Worm (Caenorhabditis elegans) whole organism, L4 larva: ENCODE results near the gene ckb-4.

ENCODE experiments used
- F26F4.8 ChIP-seq: fragments of 200-800 bp; sonication (Bioruptor generic); conservative IDR thresholded peaks from 2 replicates; pipeline ENCODE4 v1.3.6; 2022; ENCODE audit warnings: missing genetic modification characterization, missing compliant biosample characterization
- F44E2.7 ChIP-seq: fragments of 200-800 bp; sonication (Bioruptor generic); IDR thresholded peaks from 2 replicates; pipeline ENCODE4 v2.1.2; 2022; ENCODE audit warnings: missing genetic modification characterization, missing compliant biosample characterization
- R02D3.7 ChIP-seq: fragments of 150-350 bp; sonication (generic microtip); optimal IDR thresholded peaks from 3 replicates; lab custom pipeline; 2014; ENCODE audit warnings: missing biosample characterization, missing genetic modification characterization
- T26A8.4 ChIP-seq: fragments of 200-800 bp; sonication (Bioruptor generic); IDR thresholded peaks from 2 replicates; pipeline ENCODE4 v1.3.6; 2022; ENCODE audit warnings: missing genetic modification characterization, missing compliant biosample characterization
- ZK546.5 ChIP-seq, 2 experiments: sonication (generic microtip); optimal IDR thresholded peaks; 2 replicates each; lab custom pipeline; 2017; ENCODE audit warnings: missing biosample characterization in 2 of 2, missing genetic modification characterization in 2 of 2
- ama-1 ChIP-seq: fragments of 150-350 bp; optimal IDR thresholded peaks from 2 replicates; lab custom pipeline; 2014; ENCODE audit warnings: inconsistent platforms, mixed read lengths
- arid-1 ChIP-seq: fragments of 200-800 bp; sonication (Bioruptor generic); conservative IDR thresholded peaks from 2 replicates; pipeline ENCODE4 v1.3.6; 2022; ENCODE audit warnings: missing genetic modification reagents, missing genetic modification characterization, missing compliant biosample characterization
- ceh-28 ChIP-seq: fragments of 150-350 bp; optimal IDR thresholded peaks from 2 replicates; lab custom pipeline; 2014; ENCODE audit warnings: missing biosample characterization, missing genetic modification reagents, missing genetic modification characterization
- ceh-32 ChIP-seq: sonication (generic microtip); optimal IDR thresholded peaks from 2 replicates; lab custom pipeline; 2016; ENCODE audit warnings: mild to moderate bottlenecking, missing genetic modification characterization, missing compliant biosample characterization; ENCODE audit not compliant: poor library complexity
- ces-1 ChIP-seq: fragments of 150-350 bp; sonication (generic microtip); optimal IDR thresholded peaks from 4 replicates; lab custom pipeline; 2014; ENCODE audit warnings: missing biosample characterization, missing genetic modification reagents, missing genetic modification characterization
- daf-16 ChIP-seq, 3 experiments: sonication (generic microtip); optimal IDR thresholded peaks; 2 replicates each; lab custom pipeline; 2016 to 2017; ENCODE audit warnings: missing genetic modification characterization in 3 of 3, missing genetic modification reagents in 3 of 3, mild to moderate bottlenecking in 2 of 3, missing compliant biosample characterization in 2 of 3, missing biosample characterization in 1 of 3, moderate library complexity in 1 of 3
- dmd-6 ChIP-seq: fragments of 200-800 bp; sonication (Bioruptor generic); IDR thresholded peaks from 2 replicates; pipeline ENCODE4 v1.3.6; 2022; ENCODE audit warnings: missing genetic modification reagents, missing genetic modification characterization, missing compliant biosample characterization
- duxl-1 ChIP-seq: sonication (generic microtip); optimal IDR thresholded peaks from 2 replicates; lab custom pipeline; 2016; ENCODE audit warnings: mild to moderate bottlenecking, missing genetic modification characterization, moderate library complexity, missing compliant biosample characterization; ENCODE audit not compliant: poor library complexity
- egl-43 ChIP-seq: fragments of 200-800 bp; sonication (Bioruptor generic); IDR thresholded peaks from 2 replicates; pipeline ENCODE4 v1.3.6; 2022; ENCODE audit warnings: missing genetic modification reagents, missing genetic modification characterization, missing compliant biosample characterization
- hif-1 ChIP-seq, 2 experiments: sonication (generic microtip); optimal IDR thresholded peaks; 2 replicates each; lab custom pipeline; 2016 to 2017; ENCODE audit warnings: missing compliant biosample characterization in 2 of 2, missing genetic modification characterization in 2 of 2, missing genetic modification reagents in 2 of 2, missing genotype in 2 of 2, mild to moderate bottlenecking in 1 of 2
- hmg-1.1 ChIP-seq: fragments of 200-800 bp; sonication (Bioruptor generic); IDR thresholded peaks from 2 replicates; pipeline ENCODE4 v1.3.6; 2022; ENCODE audit warnings: missing genetic modification reagents, missing genetic modification characterization, missing compliant biosample characterization
- lim-7 ChIP-seq: fragments of 200-800 bp; sonication (Bioruptor generic); IDR thresholded peaks from 2 replicates; pipeline ENCODE4 v1.3.6; 2022; ENCODE audit warnings: missing genetic modification characterization, missing compliant biosample characterization
- lin-1 ChIP-seq: fragments of 200-800 bp; sonication (Bioruptor generic); IDR thresholded peaks from 2 replicates; pipeline ENCODE4 v1.3.6; 2022; ENCODE audit warnings: missing genetic modification reagents, missing genetic modification characterization, missing compliant biosample characterization
- lin-39 ChIP-seq: fragments of 150-350 bp; optimal IDR thresholded peaks from 2 replicates; lab custom pipeline; 2014; ENCODE audit warnings: missing biosample characterization, missing genetic modification reagents, missing genetic modification characterization
- mep-1 ChIP-seq: fragments of 150-350 bp; sonication (generic microtip); optimal IDR thresholded peaks from 3 replicates; lab custom pipeline; 2014; ENCODE audit warnings: missing biosample characterization, missing genetic modification characterization
- mxl-3 ChIP-seq: fragments of 200-800 bp; sonication (Bioruptor generic); optimal IDR thresholded peaks from 2 replicates; lab custom pipeline; 2018; ENCODE audit warnings: mild to moderate bottlenecking, missing genetic modification characterization, missing compliant biosample characterization
- nhr-102 ChIP-seq: sonication (generic microtip); optimal IDR thresholded peaks from 2 replicates; lab custom pipeline; 2016; ENCODE audit warnings: mild to moderate bottlenecking, missing genetic modification characterization, moderate library complexity, missing compliant biosample characterization
- nhr-237 ChIP-seq: sonication (generic microtip); optimal IDR thresholded peaks from 2 replicates; lab custom pipeline; 2017; ENCODE audit warnings: missing biosample characterization, missing genetic modification characterization
- nhr-25 ChIP-seq: sonication (generic microtip); optimal IDR thresholded peaks from 2 replicates; lab custom pipeline; 2017; ENCODE audit warnings: missing genetic modification characterization, mild to moderate bottlenecking, missing compliant biosample characterization, antibody characterized with exemption, moderate library complexity, borderline replicate concordance; ENCODE audit not compliant: insufficient read depth
- nhr-28 ChIP-seq: fragments of 150-350 bp; optimal IDR thresholded peaks from 2 replicates; lab custom pipeline; 2014; ENCODE audit warnings: missing biosample characterization, missing genetic modification characterization
- nhr-41 ChIP-seq: fragments of 200-800 bp; sonication (Bioruptor generic); IDR thresholded peaks from 2 replicates; pipeline ENCODE4 v1.3.6; 2022; ENCODE audit warnings: missing genetic modification reagents, missing genetic modification characterization, missing compliant biosample characterization
- nhr-48 ChIP-seq: sonication (generic microtip); optimal IDR thresholded peaks from 2 replicates; lab custom pipeline; 2016; ENCODE audit warnings: mild to moderate bottlenecking, missing genetic modification characterization, missing compliant biosample characterization
- nhr-6 ChIP-seq: fragments of 150-350 bp; optimal IDR thresholded peaks from 2 replicates; lab custom pipeline; 2014; ENCODE audit warnings: missing biosample characterization, missing genetic modification characterization
- pha-4 ChIP-seq, 2 experiments: fragments of 150-350 bp in 1 of 2; fragments of 200-800 bp in 1 of 2; sonication (Bioruptor generic) in 1 of 2; IDR thresholded peaks in 1 of 2; optimal IDR thresholded peaks in 1 of 2; 2 replicates each; pipeline versions ENCODE4 v1.3.6 to Lab custom; 2014 to 2022; ENCODE audit warnings: missing genetic modification characterization in 2 of 2, missing genetic modification reagents in 2 of 2, missing biosample characterization in 1 of 2, missing compliant biosample characterization in 1 of 2
- saeg-2 ChIP-seq: fragments of 200-800 bp; sonication (Bioruptor generic); IDR thresholded peaks from 2 replicates; pipeline ENCODE4 v1.3.6; 2022; ENCODE audit warnings: missing genetic modification reagents, missing genetic modification characterization, missing compliant biosample characterization
- sdz-12 ChIP-seq: fragments of 200-800 bp; sonication (Bioruptor generic); optimal IDR thresholded peaks from 2 replicates; lab custom pipeline; 2018; ENCODE audit warnings: mild to moderate bottlenecking, missing genetic modification characterization, missing compliant biosample characterization
- snpc-1.2 ChIP-seq: fragments of 200-800 bp; sonication (Bioruptor generic); IDR thresholded peaks from 2 replicates; pipeline ENCODE4 v1.3.6; 2022; ENCODE audit warnings: missing genetic modification reagents, missing genetic modification characterization, missing compliant biosample characterization
- snpc-4 ChIP-seq: fragments of 150-350 bp; optimal IDR thresholded peaks from 2 replicates; lab custom pipeline; 2014; ENCODE audit warnings: missing biosample characterization, missing genetic modification characterization
- spr-1 ChIP-seq: sonication (generic microtip); optimal IDR thresholded peaks from 2 replicates; lab custom pipeline; 2016; ENCODE audit warnings: mild to moderate bottlenecking, missing genetic modification characterization, missing compliant biosample characterization
- tag-97 ChIP-seq: fragments of 200-800 bp; sonication (Bioruptor generic); IDR thresholded peaks from 2 replicates; pipeline ENCODE4 v1.3.6; 2022; ENCODE audit warnings: missing genetic modification characterization, missing compliant biosample characterization
- unc-130 ChIP-seq: sonication (generic microtip); optimal IDR thresholded peaks from 2 replicates; lab custom pipeline; 2016; ENCODE audit warnings: missing genetic modification reagents, missing genetic modification characterization, missing compliant biosample characterization
- zag-1 ChIP-seq: fragments of 150-350 bp; optimal IDR thresholded peaks from 2 replicates; lab custom pipeline; 2014; ENCODE audit warnings: missing biosample characterization, missing genetic modification characterization
- zfp-3 ChIP-seq: fragments of 200-800 bp; sonication (Bioruptor generic); conservative IDR thresholded peaks from 2 replicates; pipeline ENCODE4 v1.3.6; 2022; ENCODE audit warnings: missing genetic modification reagents, missing genetic modification characterization, missing compliant biosample characterization
- ztf-11 ChIP-seq: fragments of 150-350 bp; optimal IDR thresholded peaks from 2 replicates; lab custom pipeline; 2014; ENCODE audit warnings: missing biosample characterization, missing genetic modification characterization
- ztf-7 ChIP-seq: fragments of 150-350 bp; optimal IDR thresholded peaks from 2 replicates; lab custom pipeline; 2014; ENCODE audit warnings: missing biosample characterization, missing genetic modification characterization

Gene ckb-4

DNA sequence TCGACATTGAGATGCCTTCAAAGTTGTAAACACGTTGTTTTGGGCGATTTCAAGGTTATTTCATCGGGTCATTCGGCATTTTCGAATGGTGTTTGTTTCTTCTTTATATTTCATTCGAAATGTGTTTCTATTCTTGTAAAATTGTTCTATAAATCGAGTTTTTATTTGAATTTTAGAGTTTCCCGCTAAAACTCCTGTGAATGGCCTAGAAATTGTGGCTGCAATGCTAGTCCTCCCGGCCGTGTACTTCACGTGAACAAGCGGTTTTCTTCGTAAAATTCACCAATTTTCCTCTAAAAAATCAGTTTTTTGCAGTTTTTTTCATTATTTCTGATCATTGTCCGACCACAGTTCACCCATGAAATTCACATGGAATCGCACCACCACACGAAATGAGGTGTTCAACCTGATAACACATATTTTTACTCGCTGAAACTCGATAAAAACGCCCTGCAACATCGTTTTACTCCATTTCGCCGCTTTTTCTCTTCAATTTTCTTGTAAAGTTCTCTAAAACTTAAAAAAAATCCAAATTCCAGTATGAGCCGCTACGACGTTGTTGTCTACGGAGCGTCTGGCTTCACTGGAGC is 17.9 kb upstream of the ckb-4 start, which contains the start of gene ldp-1 (continued):
- peak; percentile 56; the same call in 1 of the 2 replicates for TF ChIP-seq T26A8.4 (GFP tag; lab: Robert Waterston, UW)
- no peak for TF ChIP-seq ZK546.5 (tag; optimal IDR thresholded peaks at IDR 0.05; lab: Kevin White, UChicago)
- no peak for TF ChIP-seq nhr-48 (tag; lab: Kevin White, UChicago)
- no peak for TF ChIP-seq ceh-32 (tag; lab: Kevin White, UChicago)
- TF ChIP-seq egl-43 (GFP tag; lab: Robert Waterston, UW): no peak
- TF ChIP-seq mep-1 (tag; lab: Kevin White, UChicago): peak; percentile 10
- TF ChIP-seq mxl-3 (GFP tag; lab: Kevin White, UChicago): no peak
- TF ChIP-seq nhr-41 (GFP tag; lab: Robert Waterston, UW): no peak
- no peak for TF ChIP-seq nhr-237 (tag; lab: Kevin White, UChicago)
- TF ChIP-seq nhr-25 (tag; lab: Kevin White, UChicago): no peak
- TF ChIP-seq duxl-1: peak; percentile 58
- peak; percentile 48 for TF ChIP-seq dmd-6 (GFP tag; lab: Robert Waterston, UW)
- TF ChIP-seq snpc-4 (tag; lab: Kevin White, UChicago): no peak
- TF ChIP-seq ztf-7: no peak
- no peak for TF ChIP-seq R02D3.7 (tag; lab: Kevin White, UChicago)
- no peak for TF ChIP-seq lin-39 (tag; lab: Kevin White, UChicago)
- TF ChIP-seq zfp-3 (GFP tag; lab: Robert Waterston, UW): 0 out of 2 replicates have a peak, but pooled peaks have one; percentile 25
- TF ChIP-seq zag-1 (tag; lab: Kevin White, UChicago): no peak
- no peak for TF ChIP-seq spr-1
- TF ChIP-seq hif-1 (tag; optimal IDR thresholded peaks at IDR 0.05; lab: Kevin White, UChicago): peak in 1 of 2 experiments; percentile 78
- no peak for TF ChIP-seq F44E2.7 (GFP tag; lab: Robert Waterston, UW)
- TF ChIP-seq arid-1: no peak
- no peak for TF ChIP-seq pha-4 (GFP tag; IDR thresholded peaks at IDR 0.05; lab: Robert Waterston, UW)
- TF ChIP-seq pha-4 (tag; optimal IDR thresholded peaks at IDR 0.05; lab: Kevin White, UChicago): no peak
- peak; percentile 7 for TF ChIP-seq nhr-28 (tag; lab: Kevin White, UChicago)
- no peak for TF ChIP-seq lim-7 (GFP tag; lab: Robert Waterston, UW)
- TF ChIP-seq F26F4.8 (GFP tag; lab: Robert Waterston, UW): no peak
- TF ChIP-seq snpc-1.2 (GFP tag; lab: Robert Waterston, UW): no peak
- TF ChIP-seq unc-130: peak; percentile 31
- no peak for TF ChIP-seq nhr-102 (tag; lab: Kevin White, UChicago)

DNA sequence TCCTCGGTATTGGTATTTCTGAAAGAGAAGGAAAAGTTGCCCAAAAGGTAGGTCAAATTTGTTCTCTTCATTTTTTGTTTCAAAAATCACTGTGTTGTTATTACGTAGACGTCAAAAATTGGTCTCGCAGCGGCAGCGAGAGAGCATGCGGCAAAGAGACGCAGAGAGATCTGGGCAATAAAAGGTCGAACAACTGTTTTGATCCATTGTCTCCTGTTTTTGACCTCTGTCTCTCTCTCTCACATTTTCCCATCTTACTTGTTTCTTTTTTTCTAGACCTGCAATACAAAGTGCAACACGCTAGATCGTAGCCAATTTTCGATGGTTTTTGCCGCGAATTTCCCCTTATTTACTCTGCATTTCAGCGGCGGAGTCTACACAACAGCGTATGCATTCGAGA is 17.3 kb upstream of the ckb-4 start:
- no peak for TF ChIP-seq ces-1
- no peak for TF ChIP-seq ama-1 (lab: Kevin White, UChicago)
- no peak for TF ChIP-seq daf-16 (GFP tag; optimal IDR thresholded peaks at IDR 0.05; lab: Kevin White, UChicago)
- peak; percentile 82 for TF ChIP-seq daf-16 (tag; optimal IDR thresholded peaks at IDR 0.05; lab: Kevin White, UChicago)
- TF ChIP-seq zag-1 (tag; lab: Kevin White, UChicago): no peak
- TF ChIP-seq dmd-6 (GFP tag; lab: Robert Waterston, UW): peak; percentile 19; the same call in 1 of the 2 replicates
- TF ChIP-seq nhr-6 (tag; lab: Kevin White, UChicago): no peak
- peak; percentile 7 for TF ChIP-seq nhr-28 (tag; lab: Kevin White, UChicago)
- TF ChIP-seq ztf-11: no peak
- 0 out of 2 replicates have a peak, but pooled peaks have one; percentile 13 for TF ChIP-seq lin-1
- no peak for TF ChIP-seq hmg-1.1
- TF ChIP-seq sdz-12 (GFP tag; lab: Kevin White, UChicago): no peak
- TF ChIP-seq unc-130: no peak
- no peak for TF ChIP-seq spr-1
- TF ChIP-seq ceh-28 (tag; lab: Kevin White, UChicago): peak; percentile 13
- no peak for TF ChIP-seq lin-39 (tag; lab: Kevin White, UChicago)
- no peak for TF ChIP-seq tag-97
- TF ChIP-seq egl-43 (GFP tag; lab: Robert Waterston, UW): no peak
- no peak for TF ChIP-seq saeg-2 (GFP tag; lab: Robert Waterston, UW)
